Fruit fly (Drosophila melanogaster) S2 (cell line): Measurements from ENCODE around the gene dpr17.

Source experiments
- CG8478 ChIP-seq: fragments of >200 bp; optimal IDR thresholded peaks from 2 replicates; lab custom pipeline; 2018
- CTCF ChIP-seq, 2 experiments: fragments of >200 bp; optimal IDR thresholded peaks; 2 replicates each; lab custom pipeline; 2018

dm6 chr3R:12113700-12114099 is 19.0 kb downstream of the dpr17 start:
- TF ChIP-seq CG8478 (lab: Kevin White, UChicago) (no peak), CTCF (optimal IDR thresholded peaks at IDR 0.05; lab: Kevin White, UChicago) (no peak)
